Worm (Caenorhabditis elegans): Measurements from ENCODE around the gene bus-8A.

The bus-8A gene

DNA sequence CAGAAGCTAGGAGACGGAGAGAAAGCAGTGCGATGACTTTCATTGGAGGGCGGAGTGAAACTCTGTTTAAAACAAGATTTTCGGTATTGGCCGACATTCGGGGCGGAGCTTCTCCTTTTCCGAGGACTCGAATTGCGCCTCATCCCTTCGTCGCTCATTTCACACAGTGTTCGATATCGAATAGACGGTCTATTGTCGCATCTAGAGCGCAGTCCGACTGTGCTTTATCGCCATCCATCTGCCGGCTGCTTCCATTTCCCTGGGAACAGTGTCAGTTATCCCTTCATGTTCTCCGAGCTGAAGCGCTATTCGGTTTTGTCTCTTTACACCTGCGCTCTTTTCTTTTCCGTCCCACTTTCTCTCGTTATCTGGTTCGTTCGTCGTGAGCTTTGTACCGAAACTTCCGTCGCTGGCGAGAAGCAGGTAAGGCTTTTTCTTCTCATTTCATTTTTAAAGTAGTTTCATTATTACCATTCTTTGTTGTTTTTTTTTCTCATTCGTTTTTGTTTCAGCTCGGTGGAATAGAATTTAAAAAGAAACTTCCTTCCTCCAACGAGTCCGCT, at the start of gene bus-8A, which contains the start of gene bus-8B:
Gene bus-8A (plus strand): TSS at position 96 of the 563 bp plus-strand sequence.
Gene bus-8B (plus strand): TSS at position 513 of the 563 bp plus-strand sequence.
- no peak for TF ChIP-seq let-607 (tag; optimal IDR thresholded peaks at IDR 0.05)
- no peak for TF ChIP-seq hrde-1 (tag; optimal IDR thresholded peaks at IDR 0.05; ENCODE audit: borderline replicate concordance)
- 0 out of 2 replicates have a peak, but pooled peaks have one; percentile 34 for TF ChIP-seq zfh-2 (GFP tag; conservative IDR thresholded peaks at IDR 0.05)
- no peak for TF ChIP-seq athp-1 (tag; optimal IDR thresholded peaks at IDR 0.05)

DNA sequence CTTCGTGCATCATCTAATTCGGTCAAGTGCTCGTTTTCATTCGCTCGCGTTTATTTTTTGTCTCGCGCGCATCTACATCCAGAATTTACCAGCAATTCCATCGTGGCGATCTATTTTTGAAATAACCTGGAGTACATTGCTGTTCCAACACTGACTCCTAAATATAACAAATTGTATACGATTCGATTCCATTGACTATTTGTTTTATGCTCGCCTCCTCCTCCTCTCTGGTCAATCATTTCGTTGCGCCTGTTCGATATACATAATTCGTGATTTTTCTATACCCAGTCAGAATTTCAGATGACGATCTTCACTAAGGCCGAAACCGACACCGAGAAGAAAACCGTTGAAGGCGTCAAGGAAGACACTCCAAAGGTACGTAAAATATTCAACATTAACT, 47.9 kb upstream of the bus-8A start, which contains the start of gene itm-2:
Gene itm-2 (plus strand): TSS at position 301 of the 400 bp plus-strand sequence.
- TF ChIP-seq nhr-27 (tag; optimal IDR thresholded peaks at IDR 0.05) (no peak), rec-8 (tag; optimal IDR thresholded peaks at IDR 0.05) (no peak), cebp-1 (GFP tag; IDR thresholded peaks at IDR 0.05) (no peak), cebp-1 (tag; optimal IDR thresholded peaks at IDR 0.05) (no peak), bed-1 (GFP tag; IDR thresholded peaks at IDR 0.05) (no peak), dox-1 (GFP tag; IDR thresholded peaks at IDR 0.05) (no peak), ztf-6 (GFP tag; IDR thresholded peaks at IDR 0.05) (no peak), lag-1 (GFP tag; IDR thresholded peaks at IDR 0.05) (no peak), xnd-1 (tag; optimal IDR thresholded peaks at IDR 0.05) (no peak)

DNA sequence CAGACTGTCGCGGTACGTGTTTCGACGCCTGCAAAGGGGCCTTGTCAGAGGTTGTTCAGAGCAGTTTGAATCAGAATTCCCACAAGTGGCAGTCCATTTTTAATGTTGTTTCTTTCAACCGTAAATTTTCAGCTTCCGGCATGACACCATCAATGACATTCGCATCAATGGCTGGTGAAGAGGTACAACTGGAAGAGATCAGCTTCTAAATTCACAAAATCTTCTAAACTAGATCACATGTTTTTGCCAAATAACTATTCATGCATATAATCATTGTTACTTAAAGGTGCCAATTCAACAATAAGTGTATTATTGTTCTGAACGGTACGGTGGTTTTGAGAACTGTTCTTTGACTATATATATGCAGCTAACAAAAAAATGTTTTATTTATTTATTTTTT, 45.3 kb upstream of the bus-8A start:
- no peak for TF ChIP-seq hlh-26 (GFP tag; conservative IDR thresholded peaks at IDR 0.05)
- TF ChIP-seq ztf-18 (tag; optimal IDR thresholded peaks at IDR 0.05) = no peak
- no peak for TF ChIP-seq nhr-80 (tag; optimal IDR thresholded peaks at IDR 0.05)
- no peak for TF ChIP-seq B0019.2 (GFP tag; conservative IDR thresholded peaks at IDR 0.05)
- TF ChIP-seq F22D6.2 (tag; optimal IDR thresholded peaks at IDR 0.05) = no peak
- TF ChIP-seq zim-3 (tag; optimal IDR thresholded peaks at IDR 0.05) = no peak
- no peak for TF ChIP-seq ztf-22 (GFP tag; optimal IDR thresholded peaks at IDR 0.05)
- no peak for TF ChIP-seq K11D2.4 (GFP tag; IDR thresholded peaks at IDR 0.05)
- TF ChIP-seq ets-4 (GFP tag; optimal IDR thresholded peaks at IDR 0.05) = no peak
- no peak for TF ChIP-seq chd-7 (tag; optimal IDR thresholded peaks at IDR 0.05)
- TF ChIP-seq cebp-1 (GFP tag; IDR thresholded peaks at IDR 0.05) = no peak
- no peak for TF ChIP-seq cebp-1 (tag; optimal IDR thresholded peaks at IDR 0.05)
- TF ChIP-seq K12H6.12 (tag; optimal IDR thresholded peaks at IDR 0.05) = no peak
- TF ChIP-seq xnd-1 (tag; optimal IDR thresholded peaks at IDR 0.05) = no peak
- no peak for TF ChIP-seq ztf-6 (GFP tag; IDR thresholded peaks at IDR 0.05)
- TF ChIP-seq ceh-27 (GFP tag; optimal IDR thresholded peaks at IDR 0.05) = no peak
- no peak for TF ChIP-seq F10E7.11 (tag; optimal IDR thresholded peaks at IDR 0.05)
- no peak for TF ChIP-seq fkh-3 (tag; optimal IDR thresholded peaks at IDR 0.05)
- no peak for TF ChIP-seq efl-1 (GFP tag; optimal IDR thresholded peaks at IDR 0.05)
- no peak for TF ChIP-seq let-607 (tag; optimal IDR thresholded peaks at IDR 0.05)

DNA sequence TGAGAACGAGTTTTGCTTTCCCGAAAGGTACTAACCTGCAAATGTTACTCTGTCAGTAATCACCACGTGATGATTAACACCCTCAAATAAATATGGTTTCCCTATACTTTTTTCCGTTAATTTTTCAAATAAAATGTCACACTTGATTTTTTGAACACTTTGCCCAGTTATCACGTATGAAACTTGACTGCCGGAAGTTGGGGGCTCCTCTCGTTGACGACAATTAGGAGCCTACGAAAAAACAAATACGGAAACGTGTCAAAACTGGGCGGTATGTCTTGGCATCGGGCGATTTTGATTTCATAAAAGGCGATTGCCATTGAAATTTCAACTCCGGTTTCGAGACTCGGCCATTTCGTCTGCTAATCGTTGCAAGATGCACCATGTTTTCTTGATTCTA, 44.8 kb upstream of the bus-8A start, which contains the start of gene C25F6.8:
Gene C25F6.8 (plus strand): TSS at position 301 of the 400 bp plus-strand sequence.
- TF ChIP-seq T26A5.8 (tag; optimal IDR thresholded peaks at IDR 0.05) (no peak), lsl-1 (GFP tag; optimal IDR thresholded peaks at IDR 0.05) (no peak), ZK185.1 (tag; optimal IDR thresholded peaks at IDR 0.05; ENCODE audit: poor library complexity, severe bottlenecking) (no peak), egl-18 (GFP tag; IDR thresholded peaks at IDR 0.05) (no peak), B0035.1 (tag; optimal IDR thresholded peaks at IDR 0.05) (no peak), C06A6.2 (GFP tag; conservative IDR thresholded peaks at IDR 0.05) (no peak), attf-6 (GFP tag; IDR thresholded peaks at IDR 0.05) (no peak)

All from whole organism, young adult.